Fruit fly (Drosophila melanogaster) whole organism, embryonic: ENCODE data around the gene CG13623.

Experiments used
- Adf1 ChIP-seq: fragments of 200-800 bp; sonication (Bioruptor generic); IDR thresholded peaks from 2 replicates; pipeline ENCODE4 v1.3.6; 2022; ENCODE audit warnings: missing biosample characterization, missing genetic modification characterization
- Atf-2 ChIP-seq: fragments of 200-800 bp; sonication (Bioruptor generic); optimal IDR thresholded peaks from 2 replicates; lab custom pipeline; 2016; ENCODE audit warnings: missing biosample characterization, missing genetic modification characterization
- BtbVII ChIP-seq: fragments of 200-800 bp; sonication (Bioruptor generic); optimal IDR thresholded peaks from 3 replicates; lab custom pipeline; 2017; ENCODE audit warnings: missing biosample characterization, mild to moderate bottlenecking, missing genetic modification characterization
- CG10543 ChIP-seq: fragments of 200-800 bp; sonication (Bioruptor generic); optimal IDR thresholded peaks from 3 replicates; lab custom pipeline; 2017; ENCODE audit warnings: missing biosample characterization, mild to moderate bottlenecking, missing genetic modification characterization, moderate library complexity
- CG11456 ChIP-seq: fragments of 200-800 bp; sonication (Bioruptor generic); IDR thresholded peaks from 3 replicates; pipeline ENCODE4 v1.3.6; 2022; ENCODE audit warnings: missing biosample characterization, missing genetic modification characterization
- CG12071 ChIP-seq: fragments of 200-800 bp; sonication (Bioruptor generic); optimal IDR thresholded peaks from 3 replicates; lab custom pipeline; 2018; ENCODE audit warnings: missing biosample characterization, mild to moderate bottlenecking, missing genetic modification characterization
- CG12219 ChIP-seq: fragments of 200-800 bp; sonication (Bioruptor generic); optimal IDR thresholded peaks from 3 replicates; lab custom pipeline; 2018; ENCODE audit warnings: missing biosample characterization, mild to moderate bottlenecking, missing genetic modification characterization
- CG13287 ChIP-seq: fragments of 200-800 bp; sonication (Bioruptor generic); IDR thresholded peaks from 2 replicates; pipeline ENCODE4 v1.3.6; 2022; ENCODE audit warnings: missing biosample characterization, missing genetic modification characterization; ENCODE audit not compliant: partially characterized antibody
- CG13894 ChIP-seq: fragments of 200-800 bp; sonication (Bioruptor generic); optimal IDR thresholded peaks from 3 replicates; lab custom pipeline; 2018; ENCODE audit warnings: missing biosample characterization, mild to moderate bottlenecking, missing genetic modification characterization, moderate library complexity
- CG14050 ChIP-seq: fragments of 200-800 bp; sonication (Bioruptor generic); IDR thresholded peaks from 3 replicates; pipeline ENCODE4 v1.3.6; 2022; ENCODE audit warnings: missing biosample characterization, missing genetic modification characterization
- CG1792 ChIP-seq: fragments of 200-800 bp; sonication (Bioruptor generic); optimal IDR thresholded peaks from 2 replicates; lab custom pipeline; 2016; ENCODE audit warnings: missing biosample characterization, missing genetic modification characterization
- CG33213 ChIP-seq: fragments of 200-800 bp; sonication (Bioruptor generic); optimal IDR thresholded peaks from 3 replicates; lab custom pipeline; 2016; ENCODE audit warnings: missing biosample characterization, missing genetic modification characterization
- CG43689 ChIP-seq: fragments of 200-800 bp; sonication (Bioruptor generic); IDR thresholded peaks from 2 replicates; pipeline ENCODE4 v1.3.6; 2022; ENCODE audit warnings: missing biosample characterization, missing genetic modification characterization
- CG4404 ChIP-seq: fragments of 200-800 bp; sonication (Bioruptor generic); IDR thresholded peaks from 2 replicates; pipeline ENCODE4 v1.3.6; 2022; ENCODE audit warnings: missing biosample characterization, missing genetic modification characterization
- CG7745 ChIP-seq: fragments of 200-800 bp; sonication (Bioruptor generic); optimal IDR thresholded peaks from 2 replicates; lab custom pipeline; 2018; ENCODE audit warnings: missing biosample characterization, mild to moderate bottlenecking, missing genetic modification characterization, moderate library complexity
- CG8359 ChIP-seq: fragments of 200-800 bp; sonication (Bioruptor generic); optimal IDR thresholded peaks from 2 replicates; lab custom pipeline; 2017; ENCODE audit warnings: missing biosample characterization, mild to moderate bottlenecking, missing genetic modification characterization, borderline replicate concordance
- CG8765 ChIP-seq: fragments of 200-800 bp; sonication (Bioruptor generic); IDR thresholded peaks from 2 replicates; pipeline ENCODE4 v1.3.6; 2022; ENCODE audit warnings: missing biosample characterization, missing genetic modification characterization
- D ChIP-seq, 2 experiments: fragments of 200-800 bp in 1 of 2; fragments of >200 bp in 1 of 2; sonication (Bioruptor generic) in 1 of 2; optimal IDR thresholded peaks; 2 replicates in 1 of 2; 3 replicates in 1 of 2; lab custom pipeline; 2017; ENCODE audit warnings: mild to moderate bottlenecking in 1 of 2, missing biosample characterization in 1 of 2, missing genetic modification characterization in 1 of 2, missing genetic modification reagents in 1 of 2
- Drgx ChIP-seq: fragments of 200-800 bp; sonication (Bioruptor generic); IDR thresholded peaks from 2 replicates; pipeline ENCODE4 v1.3.6; 2022; ENCODE audit warnings: missing biosample characterization, missing genetic modification characterization
- ERR ChIP-seq: fragments of 200-800 bp; sonication (Bioruptor generic); optimal IDR thresholded peaks from 2 replicates; lab custom pipeline; 2016; ENCODE audit warnings: missing biosample characterization, missing genetic modification characterization
- Fer1 ChIP-seq: fragments of 200-800 bp; sonication (Bioruptor generic); optimal IDR thresholded peaks from 2 replicates; lab custom pipeline; 2017; ENCODE audit warnings: missing biosample characterization, mild to moderate bottlenecking, missing genetic modification characterization
- HmgZ ChIP-seq: fragments of 200-800 bp; sonication (Bioruptor generic); optimal IDR thresholded peaks from 2 replicates; lab custom pipeline; 2018; ENCODE audit warnings: missing biosample characterization, mild to moderate bottlenecking, missing genetic modification characterization
- Jarid2 ChIP-seq: fragments of 200-800 bp; sonication (Bioruptor generic); optimal IDR thresholded peaks from 3 replicates; lab custom pipeline; 2017; ENCODE audit warnings: mild to moderate bottlenecking, missing biosample characterization, missing genetic modification reagents, missing genetic modification characterization
- MTF-1 ChIP-seq: fragments of 200-800 bp; sonication (Bioruptor generic); optimal IDR thresholded peaks from 2 replicates; lab custom pipeline; 2018; ENCODE audit warnings: missing biosample characterization, mild to moderate bottlenecking, missing genetic modification characterization, borderline replicate concordance
- Usf ChIP-seq: fragments of 200-800 bp; sonication (Bioruptor generic); optimal IDR thresholded peaks from 2 replicates; lab custom pipeline; 2017; ENCODE audit warnings: missing genotype, missing biosample characterization, missing genetic modification characterization
- Vsx1 ChIP-seq: fragments of 200-800 bp; sonication (Bioruptor generic); optimal IDR thresholded peaks from 2 replicates; lab custom pipeline; 2017; ENCODE audit warnings: missing biosample characterization, mild to moderate bottlenecking, missing genetic modification characterization, missing genetic modification reagents
- amos ChIP-seq: fragments of 200-800 bp; sonication (Bioruptor generic); IDR thresholded peaks from 2 replicates; pipeline ENCODE4 v1.3.6; 2022; ENCODE audit warnings: missing biosample characterization, missing genetic modification characterization; ENCODE audit not compliant: partially characterized antibody
- caup ChIP-seq: fragments of 200-800 bp; sonication (Bioruptor generic); optimal IDR thresholded peaks from 3 replicates; lab custom pipeline; 2017; ENCODE audit warnings: missing biosample characterization, mild to moderate bottlenecking, missing genetic modification characterization, moderate library complexity; ENCODE audit not compliant: severe bottlenecking
- cg ChIP-seq: fragments of 200-800 bp; sonication (Bioruptor generic); optimal IDR thresholded peaks from 3 replicates; lab custom pipeline; 2019; ENCODE audit warnings: missing biosample characterization, mild to moderate bottlenecking, missing genetic modification characterization, moderate library complexity
- chinmo ChIP-seq: fragments of 200-800 bp; sonication (Bioruptor generic); IDR thresholded peaks from 4 replicates; pipeline ENCODE4 v1.3.6; 2022; ENCODE audit warnings: missing biosample characterization, missing genetic modification characterization; ENCODE audit not compliant: partially characterized antibody
- ci ChIP-seq: fragments of 200-800 bp; sonication (Bioruptor generic); IDR thresholded peaks from 3 replicates; pipeline ENCODE4 v1.3.6; 2022; ENCODE audit warnings: missing biosample characterization, missing genetic modification characterization
- crp ChIP-seq, 2 experiments: fragments of 200-800 bp; sonication (Bioruptor generic); optimal IDR thresholded peaks; 2 replicates in 1 of 2; 3 replicates in 1 of 2; lab custom pipeline; 2017; ENCODE audit warnings: missing biosample characterization in 2 of 2, missing genetic modification characterization in 2 of 2, mild to moderate bottlenecking in 1 of 2, moderate library complexity in 1 of 2
- cwo ChIP-seq: fragments of 200-800 bp; sonication (Bioruptor generic); optimal IDR thresholded peaks from 3 replicates; lab custom pipeline; 2017; ENCODE audit warnings: missing biosample characterization, missing genetic modification characterization, mild to moderate bottlenecking, moderate library complexity, missing genetic modification reagents
- disco-r ChIP-seq: fragments of 200-800 bp; sonication (Bioruptor generic); optimal IDR thresholded peaks from 2 replicates; lab custom pipeline; 2016; ENCODE audit warnings: missing biosample characterization, missing genetic modification characterization
- exex ChIP-seq: fragments of 200-800 bp; sonication (Bioruptor generic); optimal IDR thresholded peaks from 4 replicates; lab custom pipeline; 2018; ENCODE audit warnings: missing biosample characterization, mild to moderate bottlenecking, missing genetic modification characterization, moderate library complexity
- hth ChIP-seq: fragments of >200 bp; optimal IDR thresholded peaks from 2 replicates; lab custom pipeline; 2017; ENCODE audit warnings: inconsistent platforms
- insv ChIP-seq, 2 experiments: fragments of 200-800 bp; sonication (Bioruptor generic); optimal IDR thresholded peaks; 3 replicates each; lab custom pipeline; 2016 to 2018; ENCODE audit warnings: missing biosample characterization in 2 of 2, missing genetic modification characterization in 2 of 2
- lab ChIP-seq: fragments of 200-800 bp; sonication (Bioruptor generic); optimal IDR thresholded peaks from 3 replicates; lab custom pipeline; 2017; ENCODE audit warnings: missing biosample characterization, missing genetic modification characterization, mild to moderate bottlenecking, moderate library complexity, missing genetic modification reagents
- nau ChIP-seq: fragments of 200-800 bp; sonication (Bioruptor generic); optimal IDR thresholded peaks from 3 replicates; lab custom pipeline; 2017; ENCODE audit warnings: missing biosample characterization, mild to moderate bottlenecking, missing genetic modification characterization, missing genetic modification reagents
- slbo ChIP-seq: fragments of 200-800 bp; sonication (Bioruptor generic); IDR thresholded peaks from 2 replicates; pipeline ENCODE4 v1.3.6; 2022; ENCODE audit warnings: missing biosample characterization, missing genetic modification characterization
- so ChIP-seq: fragments of 200-800 bp; sonication (Bioruptor generic); IDR thresholded peaks from 3 replicates; pipeline ENCODE4 v1.3.6; 2022; ENCODE audit warnings: missing biosample characterization, missing genetic modification characterization
- sqz ChIP-seq: fragments of 200-800 bp; sonication (Bioruptor generic); optimal IDR thresholded peaks from 3 replicates; lab custom pipeline; 2018; ENCODE audit warnings: missing biosample characterization, mild to moderate bottlenecking, missing genetic modification characterization
- tin ChIP-seq: fragments of 200-800 bp; sonication (Bioruptor generic); optimal IDR thresholded peaks from 3 replicates; lab custom pipeline; 2016; ENCODE audit warnings: missing biosample characterization, missing genetic modification characterization
- trem ChIP-seq: fragments of 200-800 bp; optimal IDR thresholded peaks from 3 replicates; lab custom pipeline; 2019; ENCODE audit warnings: missing biosample characterization, mild to moderate bottlenecking, missing genetic modification characterization, moderate library complexity
- twi ChIP-seq: fragments of 200-800 bp; optimal IDR thresholded peaks from 2 replicates; lab custom pipeline; 2019; ENCODE audit warnings: missing biosample characterization, mild to moderate bottlenecking, missing genetic modification characterization, moderate library complexity
- wek ChIP-seq: fragments of 200-800 bp; sonication (Bioruptor generic); optimal IDR thresholded peaks from 3 replicates; lab custom pipeline; 2018; ENCODE audit warnings: missing biosample characterization, mild to moderate bottlenecking, missing genetic modification characterization, moderate library complexity
- zen ChIP-seq: fragments of 200-800 bp; sonication (Bioruptor generic); optimal IDR thresholded peaks from 3 replicates; lab custom pipeline; 2018; ENCODE audit warnings: missing biosample characterization, mild to moderate bottlenecking, missing genetic modification characterization, moderate library complexity

The CG13623 gene

dm6 chr3R:24571386-24572124, 41.2 kb upstream of the CG13623 start (continued):
- TF ChIP-seq D (optimal IDR thresholded peaks at IDR 0.05; lab: Kevin White, UChicago), result no peak
- TF ChIP-seq D (GFP tag; optimal IDR thresholded peaks at IDR 0.05; lab: Kevin White, UChicago), result no peak
- TF ChIP-seq tin (GFP tag; lab: Kevin White, UChicago), result no peak
- no peak for TF ChIP-seq so (GFP tag; lab: Robert Waterston, UW)
- TF ChIP-seq twi, result peak; percentile 46
- peak; percentile 55 for TF ChIP-seq lab (GFP tag; lab: Kevin White, UChicago)
- peak; percentile 68 for TF ChIP-seq Jarid2 (GFP tag; lab: Kevin White, UChicago)
- no peak for TF ChIP-seq nau
- peak; percentile 26 for TF ChIP-seq Fer1 (GFP tag; lab: Kevin White, UChicago)
- peak; percentile 36; the same call in 1 of the 2 replicates for TF ChIP-seq Adf1 (GFP tag; lab: Robert Waterston, UW)
- peak; percentile 14 for TF ChIP-seq CG12219 (GFP tag; lab: Kevin White, UChicago)
- TF ChIP-seq CG8765, result no peak
- no peak for TF ChIP-seq sqz (GFP tag; lab: Kevin White, UChicago)
- TF ChIP-seq CG13287 (GFP tag; lab: Robert Waterston, UW), result no peak
- TF ChIP-seq cg, result peak; percentile 15
- peak; percentile 20; the same call in 1 of the 2 replicates for TF ChIP-seq slbo (GFP tag; lab: Robert Waterston, UW)
- TF ChIP-seq crp (GFP tag; optimal IDR thresholded peaks at IDR 0.05; lab: Kevin White, UChicago), result peak in 1 of 2 experiments; percentile 27
- TF ChIP-seq wek (GFP tag; lab: Kevin White, UChicago), result peak; percentile 15
- no peak for TF ChIP-seq hth (lab: Kevin White, UChicago)
- TF ChIP-seq HmgZ (tag; lab: Kevin White, UChicago), result peak; percentile 30
- TF ChIP-seq CG12071 (GFP tag; lab: Kevin White, UChicago), result peak; percentile 16
- TF ChIP-seq trem (tag; lab: Kevin White, UChicago), result no peak
- TF ChIP-seq CG11456 (GFP tag; lab: Robert Waterston, UW), result 0 out of 3 replicates have a peak, but pooled peaks have one; percentile 13
- no peak for TF ChIP-seq Usf
- TF ChIP-seq CG10543 (GFP tag; lab: Kevin White, UChicago), result peak; percentile 64
- no peak for TF ChIP-seq Atf-2
- TF ChIP-seq CG43689, result no peak
- TF ChIP-seq CG8359 (GFP tag; lab: Kevin White, UChicago), result no peak
- peak; percentile 32 for TF ChIP-seq BtbVII (GFP tag; lab: Kevin White, UChicago)
- TF ChIP-seq MTF-1 (GFP tag; lab: Kevin White, UChicago), result no peak
- no peak for TF ChIP-seq CG1792
- peak; percentile 93 for TF ChIP-seq exex (tag; lab: Kevin White, UChicago)
- peak; percentile 30 for TF ChIP-seq CG13894 (tag; lab: Kevin White, UChicago)
- no peak for TF ChIP-seq CG14050 (GFP tag; lab: Robert Waterston, UW)
- no peak for TF ChIP-seq CG4404 (GFP tag; lab: Robert Waterston, UW)
- TF ChIP-seq insv (GFP tag; optimal IDR thresholded peaks at IDR 0.05; lab: Kevin White, UChicago), result no peak
- peak; percentile 23; the same call in 1 of the 2 replicates for TF ChIP-seq Drgx
- TF ChIP-seq CG7745 (tag; lab: Kevin White, UChicago), result peak; percentile 78
- peak; percentile 20 for TF ChIP-seq ERR (GFP tag; lab: Kevin White, UChicago)
- no peak for TF ChIP-seq zen (tag; lab: Kevin White, UChicago)
- TF ChIP-seq caup (GFP tag; lab: Kevin White, UChicago), result peak; percentile 21
- 0 out of 3 replicates have a peak, but pooled peaks have one; percentile 22 for TF ChIP-seq ci (GFP tag; lab: Robert Waterston, UW)
- TF ChIP-seq amos (GFP tag; lab: Robert Waterston, UW), result no peak; the same call in 1 of the 2 replicates
- peak; percentile 77 for TF ChIP-seq Vsx1
- peak; percentile 58 for TF ChIP-seq cwo (GFP tag; lab: Kevin White, UChicago)
- TF ChIP-seq disco-r (GFP tag; lab: Kevin White, UChicago), result no peak
- no peak for TF ChIP-seq CG33213 (GFP tag; lab: Kevin White, UChicago)
- 0 out of 4 replicates have a peak, but pooled peaks have one; percentile 32 for TF ChIP-seq chinmo
